Worm (Caenorhabditis elegans) whole organism, early embryonic: ENCODE measurements around the gene srh-52.

ENCODE experiments used
- B0310.2 ChIP-seq: sonication (generic microtip); optimal IDR thresholded peaks from 2 replicates; lab custom pipeline; 2016; ENCODE audit warnings: mild to moderate bottlenecking, missing genetic modification characterization, missing compliant biosample characterization
- F13C5.2 ChIP-seq: sonication (generic microtip); optimal IDR thresholded peaks from 2 replicates; lab custom pipeline; 2017; ENCODE audit warnings: mild to moderate bottlenecking, missing genetic modification characterization, inconsistent platforms, missing compliant biosample characterization
- aly-1 ChIP-seq: sonication (generic microtip); optimal IDR thresholded peaks from 2 replicates; lab custom pipeline; 2016; ENCODE audit warnings: missing genetic modification characterization, missing compliant biosample characterization
- ama-1 ChIP-seq: fragments of 150-350 bp; optimal IDR thresholded peaks from 2 replicates; lab custom pipeline; 2014
- ceh-13 ChIP-seq: fragments of 200-800 bp; sonication (Bioruptor generic); optimal IDR thresholded peaks from 2 replicates; lab custom pipeline; 2018; ENCODE audit warnings: mild to moderate bottlenecking, missing genetic modification characterization, missing compliant biosample characterization
- ceh-36 ChIP-seq: sonication (generic microtip); optimal IDR thresholded peaks from 2 replicates; lab custom pipeline; 2016; ENCODE audit warnings: missing genetic modification characterization, inconsistent platforms, missing compliant biosample characterization
- ets-7 ChIP-seq: sonication (generic microtip); optimal IDR thresholded peaks from 2 replicates; lab custom pipeline; 2016; ENCODE audit warnings: missing genotype, missing genetic modification characterization, missing compliant biosample characterization
- flt-1 ChIP-seq: fragments of 200-800 bp; sonication (Bioruptor generic); IDR thresholded peaks from 2 replicates; pipeline ENCODE4 v1.3.6; 2022; ENCODE audit warnings: missing genetic modification characterization, missing compliant biosample characterization
- hmg-4 ChIP-seq: fragments of 200-800 bp; sonication (Bioruptor generic); optimal IDR thresholded peaks from 2 replicates; lab custom pipeline; 2018; ENCODE audit warnings: mild to moderate bottlenecking, missing genetic modification characterization, missing compliant biosample characterization
- pes-1 ChIP-seq: fragments of 200-800 bp; sonication (Bioruptor generic); IDR thresholded peaks from 2 replicates; pipeline ENCODE4 v1.3.6; 2022; ENCODE audit warnings: missing genetic modification reagents, missing genetic modification characterization, missing compliant biosample characterization
- sea-1 ChIP-seq: fragments of 200-800 bp; sonication (Bioruptor generic); conservative IDR thresholded peaks from 2 replicates; pipeline ENCODE4 v1.3.6; 2022; ENCODE audit warnings: missing genetic modification characterization, missing compliant biosample characterization
- tbx-11 ChIP-seq: fragments of 200-800 bp; sonication (Bioruptor generic); IDR thresholded peaks from 2 replicates; pipeline ENCODE4 v1.3.6; 2022; ENCODE audit warnings: missing genetic modification characterization, missing compliant biosample characterization
- tbx-37 ChIP-seq: fragments of 200-800 bp; sonication (Bioruptor generic); conservative IDR thresholded peaks from 2 replicates; pipeline ENCODE4 v1.3.6; 2022; ENCODE audit warnings: missing genetic modification reagents, missing genetic modification characterization, missing compliant biosample characterization

DNA sequence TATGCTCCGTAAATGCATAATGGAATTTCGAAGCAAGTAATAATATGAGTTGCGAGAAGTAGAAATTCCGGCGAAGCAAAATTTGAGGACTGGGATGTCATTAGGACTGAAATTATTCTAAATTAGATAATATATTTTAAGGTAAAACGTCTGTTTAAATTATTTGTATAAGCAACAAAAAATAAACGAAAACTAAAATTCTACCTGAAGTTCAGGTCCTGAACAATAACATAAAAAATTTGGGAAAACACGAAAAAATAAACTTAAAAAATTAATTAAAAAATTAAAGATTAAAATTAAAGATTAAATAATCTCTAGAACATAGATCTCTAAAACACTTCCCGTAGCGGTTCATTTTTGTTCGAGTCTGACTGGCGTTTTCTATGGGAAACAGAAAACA lies 3.7 kb upstream of the srh-52 start, which contains the start of gene srh-251:
- TF ChIP-seq ama-1 (lab: Kevin White, UChicago) (no peak), ets-7 (no peak), ceh-13 (GFP tag; lab: Kevin White, UChicago) (no peak), F13C5.2 (no peak), tbx-11 (GFP tag; lab: Robert Waterston, UW) (no peak), B0310.2 (tag; lab: Kevin White, UChicago) (no peak), aly-1 (no peak), sea-1 (GFP tag; lab: Robert Waterston, UW) (no peak), pes-1 (no peak), hmg-4 (GFP tag; lab: Kevin White, UChicago) (no peak), flt-1 (GFP tag; lab: Robert Waterston, UW) (no peak), ceh-36 (tag; lab: Kevin White, UChicago) (no peak), tbx-37 (GFP tag; lab: Robert Waterston, UW) (no peak)
